Fruit fly (Drosophila melanogaster) whole organism: ENCODE results near the gene Tdrd3.

Source experiments
- EcR ChIP-seq, 2 experiments: fragments of >200 bp; optimal IDR thresholded peaks; 2 replicates each; lab custom pipeline; 2017; ENCODE audit warnings: missing biosample characterization in 2 of 2, missing genetic modification characterization in 2 of 2, missing genetic modification reagents in 2 of 2
- psq ChIP-seq: fragments of >200 bp; optimal IDR thresholded peaks from 2 replicates; lab custom pipeline; 2017

dm6 chr3L:14756724-14757463, 29.7 kb upstream of the Tdrd3 start:
- TF ChIP-seq psq (lab: Kevin White, UChicago) (no peak), EcR (GFP tag; optimal IDR thresholded peaks at IDR 0.05; lab: Kevin White, UChicago) (no peak)
